Worm (Caenorhabditis elegans) whole organism, L2 larva: ENCODE data around the gene mrps-18A.

ENCODE experiments used
- C34F6.9 ChIP-seq: fragments of 150-350 bp; optimal IDR thresholded peaks from 2 replicates; lab custom pipeline; 2014; ENCODE audit warnings: missing biosample characterization, missing genetic modification characterization
- ZK546.5 ChIP-seq: sonication (generic microtip); optimal IDR thresholded peaks from 2 replicates; lab custom pipeline; 2017; ENCODE audit warnings: missing biosample characterization, missing genetic modification characterization
- aly-2 ChIP-seq: fragments of 150-350 bp; optimal IDR thresholded peaks from 2 replicates; lab custom pipeline; 2014; ENCODE audit warnings: missing biosample characterization, missing genetic modification characterization
- ama-1 ChIP-seq: fragments of 150-350 bp; optimal IDR thresholded peaks from 2 replicates; lab custom pipeline; 2018; ENCODE audit warnings: inconsistent platforms
- crh-2 ChIP-seq: sonication (generic microtip); optimal IDR thresholded peaks from 2 replicates; lab custom pipeline; 2017; ENCODE audit warnings: missing biosample characterization, missing genetic modification characterization
- egl-27 ChIP-seq: sonication (generic microtip); optimal IDR thresholded peaks from 3 replicates; lab custom pipeline; 2017; ENCODE audit warnings: missing biosample characterization, missing genetic modification reagents, missing genetic modification characterization
- elt-1 ChIP-seq: fragments of 150-350 bp; optimal IDR thresholded peaks from 2 replicates; lab custom pipeline; 2014; ENCODE audit warnings: missing biosample characterization, missing genetic modification characterization
- elt-3 ChIP-seq: sonication (generic microtip); optimal IDR thresholded peaks from 2 replicates; lab custom pipeline; 2017; ENCODE audit warnings: missing biosample characterization, missing genetic modification characterization
- gmeb-1 ChIP-seq: fragments of 150-350 bp; optimal IDR thresholded peaks from 2 replicates; lab custom pipeline; 2014; ENCODE audit warnings: missing biosample characterization, missing genetic modification characterization
- lin-11 ChIP-seq: fragments of 150-350 bp; sonication (generic microtip); optimal IDR thresholded peaks from 2 replicates; lab custom pipeline; 2014; ENCODE audit warnings: missing biosample characterization, missing genetic modification characterization, inconsistent platforms, mixed read lengths
- lin-39 ChIP-seq: fragments of 150-350 bp; optimal IDR thresholded peaks from 2 replicates; lab custom pipeline; 2014; ENCODE audit warnings: missing biosample characterization, missing genetic modification reagents, missing genetic modification characterization
- mdl-1 ChIP-seq, 2 experiments: fragments of 150-350 bp in 1 of 2; sonication (generic microtip) in 1 of 2; optimal IDR thresholded peaks; 2 replicates each; lab custom pipeline; 2017; ENCODE audit warnings: missing biosample characterization in 2 of 2, missing genetic modification characterization in 2 of 2
- nhr-11 ChIP-seq: fragments of 150-350 bp; optimal IDR thresholded peaks from 2 replicates; lab custom pipeline; 2014; ENCODE audit warnings: missing biosample characterization, missing genetic modification characterization
- nhr-23 ChIP-seq: fragments of 150-350 bp; optimal IDR thresholded peaks from 2 replicates; lab custom pipeline; 2014; ENCODE audit warnings: missing biosample characterization, missing genetic modification reagents, missing genetic modification characterization
- nhr-237 ChIP-seq: fragments of 150-350 bp; optimal IDR thresholded peaks from 2 replicates; lab custom pipeline; 2014; ENCODE audit warnings: missing biosample characterization, missing genetic modification characterization
- nhr-6 ChIP-seq: fragments of 150-350 bp; optimal IDR thresholded peaks from 2 replicates; lab custom pipeline; 2014; ENCODE audit warnings: missing biosample characterization, missing genetic modification characterization
- snpc-4 ChIP-seq: fragments of 150-350 bp; optimal IDR thresholded peaks from 2 replicates; lab custom pipeline; 2014; ENCODE audit warnings: missing biosample characterization, missing genetic modification characterization
- unc-39 ChIP-seq: fragments of 150-350 bp; optimal IDR thresholded peaks from 2 replicates; lab custom pipeline; 2014; ENCODE audit warnings: missing biosample characterization, missing genetic modification characterization
- unc-55 ChIP-seq: fragments of 150-350 bp; sonication (generic microtip); optimal IDR thresholded peaks from 3 replicates; lab custom pipeline; 2014; ENCODE audit warnings: missing biosample characterization, missing genetic modification reagents, missing genetic modification characterization
- unc-62 ChIP-seq: fragments of 150-350 bp; optimal IDR thresholded peaks from 2 replicates; lab custom pipeline; 2014; ENCODE audit warnings: missing biosample characterization, missing genetic modification reagents, missing genetic modification characterization
- ztf-1 ChIP-seq: fragments of 200-800 bp; sonication (Bioruptor generic); conservative IDR thresholded peaks from 2 replicates; pipeline ENCODE4 v1.3.6; 2022; ENCODE audit warnings: missing genetic modification characterization, missing compliant biosample characterization
- ztf-11 ChIP-seq: sonication (generic microtip); optimal IDR thresholded peaks from 2 replicates; lab custom pipeline; 2017; ENCODE audit warnings: missing biosample characterization, missing genetic modification characterization

mrps-18A gene

DNA sequence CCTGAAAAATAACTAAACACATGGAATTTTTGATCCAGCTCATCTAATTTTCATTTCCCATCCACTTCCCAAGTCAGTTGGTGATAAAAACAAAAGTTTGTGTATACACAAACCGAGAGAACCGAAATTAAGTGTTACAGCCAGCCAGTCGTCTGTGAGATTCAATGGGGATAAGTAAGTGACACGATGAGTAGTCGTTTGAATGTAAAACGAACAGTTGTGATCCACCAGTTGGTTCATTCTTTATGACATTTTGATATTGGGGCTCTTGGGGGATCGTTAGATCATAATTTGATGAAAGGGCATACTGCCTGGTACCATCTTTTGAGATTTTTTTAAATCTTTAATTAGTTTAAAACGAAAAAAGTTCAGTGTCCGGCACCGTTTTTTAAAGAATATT is 44.9 kb downstream of the mrps-18A start:
- TF ChIP-seq crh-2 (tag; lab: Kevin White, UChicago) (no peak), elt-3 (tag; lab: Kevin White, UChicago) (no peak)
- TF ChIP-seq, all 48 proteins: peak for 0

ce11 chrIII:8286003-8286402 is 45.7 kb downstream of the mrps-18A start:
- TF ChIP-seq unc-55 (GFP tag; lab: Kevin White, UChicago), result peak; percentile 42
- no peak for TF ChIP-seq C34F6.9 (tag; lab: Kevin White, UChicago)

ce11 chrIII:8283525-8283924 is 48.2 kb downstream of the mrps-18A start:
- TF ChIP-seq snpc-4 (tag; lab: Kevin White, UChicago), result no peak
- TF ChIP-seq nhr-6 (tag; lab: Kevin White, UChicago), result no peak
- no peak for TF ChIP-seq ztf-1 (GFP tag; lab: Robert Waterston, UW)
- no peak for TF ChIP-seq nhr-23 (tag; lab: Kevin White, UChicago)
- TF ChIP-seq C34F6.9 (tag; lab: Kevin White, UChicago), result no peak
- TF ChIP-seq ZK546.5, result no peak
- TF ChIP-seq nhr-237 (tag; lab: Kevin White, UChicago), result no peak
- TF ChIP-seq unc-62 (GFP tag; lab: Kevin White, UChicago), result no peak
- TF ChIP-seq elt-1 (tag; lab: Kevin White, UChicago), result no peak
- TF ChIP-seq gmeb-1, result no peak
- no peak for TF ChIP-seq ztf-11 (tag; lab: Kevin White, UChicago)
- no peak for TF ChIP-seq egl-27 (tag; lab: Kevin White, UChicago)
- no peak for TF ChIP-seq unc-39 (tag; lab: Kevin White, UChicago)
- TF ChIP-seq aly-2 (tag; lab: Kevin White, UChicago), result no peak
- TF ChIP-seq lin-11 (tag; lab: Kevin White, UChicago), result no peak
- TF ChIP-seq lin-39, result no peak
- no peak for TF ChIP-seq nhr-11 (tag; lab: Kevin White, UChicago)

DNA sequence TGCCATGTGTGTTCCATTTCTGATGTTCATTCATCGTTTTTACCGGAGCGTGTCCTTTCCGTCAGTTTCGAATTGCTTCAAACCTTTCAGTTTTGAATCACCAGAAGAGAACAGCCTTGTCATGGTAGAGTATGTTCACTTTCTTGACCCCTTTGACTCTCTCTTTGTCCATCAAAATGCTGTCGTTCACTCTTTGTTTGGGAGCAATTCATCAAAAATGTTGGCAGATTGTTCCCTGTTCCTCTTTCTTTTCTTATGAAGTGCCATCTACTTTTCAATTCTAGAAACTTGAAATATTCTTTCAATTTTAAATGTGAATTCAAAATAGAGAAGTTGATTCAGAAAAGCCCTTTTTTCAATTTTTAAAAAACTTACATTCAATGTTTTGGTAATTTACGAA is 50.4 kb downstream of the mrps-18A start:
- no peak for TF ChIP-seq egl-27 (tag; lab: Kevin White, UChicago)
- TF ChIP-seq C34F6.9 (tag; lab: Kevin White, UChicago), result no peak
- no peak for TF ChIP-seq ama-1 (lab: Kevin White, UChicago)
- no peak for TF ChIP-seq mdl-1 (tag; optimal IDR thresholded peaks at IDR 0.05; lab: Kevin White, UChicago)
- no peak for TF ChIP-seq elt-1 (tag; lab: Kevin White, UChicago)
- TF ChIP-seq unc-55 (GFP tag; lab: Kevin White, UChicago), result peak; percentile 33
